Worm (Caenorhabditis elegans): ENCODE data around the gene T14G8.2.

T14G8.2 gene

ce11 chrX:12873688-12874364 lies 16.0 kb downstream of the T14G8.2 start (continued):
- TF ChIP-seq Y116A8C.19 (tag; optimal IDR thresholded peaks at IDR 0.05; ENCODE audit: borderline replicate concordance), result no peak
- TF ChIP-seq nhr-84 (tag; optimal IDR thresholded peaks at IDR 0.05), result no peak
- no peak for TF ChIP-seq unc-98 (GFP tag; IDR thresholded peaks at IDR 0.05)
- TF ChIP-seq ztf-4 (tag; optimal IDR thresholded peaks at IDR 0.05), result peak; percentile 61
- TF ChIP-seq hpl-2 (GFP tag; optimal IDR thresholded peaks at IDR 0.05), result no peak
- no peak for TF ChIP-seq unc-130 (tag; optimal IDR thresholded peaks at IDR 0.05)
- TF ChIP-seq hlh-4 (tag; optimal IDR thresholded peaks at IDR 0.05), result no peak
- peak; percentile 20 for TF ChIP-seq lir-3 (tag; optimal IDR thresholded peaks at IDR 0.05; ENCODE audit: poor library complexity)
- TF ChIP-seq nhr-19 (GFP tag; conservative IDR thresholded peaks at IDR 0.05), result peak; percentile 76
- TF ChIP-seq tbx-2 (tag; optimal IDR thresholded peaks at IDR 0.05), result peak; percentile 38
- TF ChIP-seq lsy-2 (tag; optimal IDR thresholded peaks at IDR 0.05), result peak; percentile 44 to 49
- peak in 1 of 2 experiments; percentile 2 for TF ChIP-seq efl-1 (optimal IDR thresholded peaks at IDR 0.05)
- no peak for TF ChIP-seq efl-1 (GFP tag; optimal IDR thresholded peaks at IDR 0.05 in 1 of 2)
- TF ChIP-seq dsc-1 (tag; optimal IDR thresholded peaks at IDR 0.05), result peak; percentile 12
- TF ChIP-seq hlh-17 (GFP tag; optimal IDR thresholded peaks at IDR 0.05; ENCODE audit: borderline replicate concordance), result no peak
- no peak for TF ChIP-seq unc-86 (tag; optimal IDR thresholded peaks at IDR 0.05)
- no peak for TF ChIP-seq F16B12.6 (tag; optimal IDR thresholded peaks at IDR 0.05)
- peak; percentile 16 for TF ChIP-seq irx-1 (tag; optimal IDR thresholded peaks at IDR 0.05)
- no peak for TF ChIP-seq blmp-1 (tag; optimal IDR thresholded peaks at IDR 0.05)

- TF ChIP-seq ceh-63 (GFP tag; optimal IDR thresholded peaks at IDR 0.05) (no peak), efl-3 (GFP tag; optimal IDR thresholded peaks at IDR 0.05) (no peak), egl-13 (tag; optimal IDR thresholded peaks at IDR 0.05) (no peak), elt-3 (tag; optimal IDR thresholded peaks at IDR 0.05) (peak in 1 of 6 experiments; percentile 28), nhr-19 (GFP tag; conservative IDR thresholded peaks at IDR 0.05) (no peak), nhr-85 (tag) (peak; percentile 77), mdl-1 (tag; optimal IDR thresholded peaks at IDR 0.05) (no peak), mef-2 (tag; optimal IDR thresholded peaks at IDR 0.05) (no peak), mep-1 (tag; optimal IDR thresholded peaks at IDR 0.05) (no peak), rnt-1 (tag; optimal IDR thresholded peaks at IDR 0.05) (peak; percentile 12), irx-1 (tag; optimal IDR thresholded peaks at IDR 0.05) (no peak), blmp-1 (tag; optimal IDR thresholded peaks at IDR 0.05) (peak; percentile 57)
These were observed 17.1 kb downstream of the T14G8.2 start for ce11 chrX:12874798-12875342.

- TF ChIP-seq nhr-71 (tag; optimal IDR thresholded peaks at IDR 0.05) (peak; percentile 72), F16B12.6 (tag; optimal IDR thresholded peaks at IDR 0.05) (no peak), nhr-11 (tag; optimal IDR thresholded peaks at IDR 0.05) (no peak), mdl-1 (tag; optimal IDR thresholded peaks at IDR 0.05) (peak in 1 of 2 experiments; percentile 69), skn-1 (tag; optimal IDR thresholded peaks at IDR 0.05) (peak; percentile 18), nhr-20 (tag; optimal IDR thresholded peaks at IDR 0.05) (peak; percentile 50), elt-2 (tag; optimal IDR thresholded peaks at IDR 0.05) (peak; percentile 34), snu-23 (GFP tag; optimal IDR thresholded peaks at IDR 0.05) (peak; percentile 6), lin-35 (GFP tag; optimal IDR thresholded peaks at IDR 0.05) (peak in 1 of 2 experiments; percentile 20), irx-1 (tag; optimal IDR thresholded peaks at IDR 0.05) (peak; percentile 11), fkh-8 (tag; optimal IDR thresholded peaks at IDR 0.05) (peak; percentile 54), ztf-4 (tag; optimal IDR thresholded peaks at IDR 0.05) (peak; percentile 23), ceh-90 (tag; optimal IDR thresholded peaks at IDR 0.05) (no peak), fkh-10 (GFP tag; optimal IDR thresholded peaks at IDR 0.05) (peak; percentile 17), pqm-1 (tag; optimal IDR thresholded peaks at IDR 0.05) (no peak), hlh-4 (tag; optimal IDR thresholded peaks at IDR 0.05) (no peak), sup-37 (GFP tag; optimal IDR thresholded peaks at IDR 0.05) (no peak), rnt-1 (tag; optimal IDR thresholded peaks at IDR 0.05) (peak; percentile 18), nhr-85 (tag) (peak; percentile 73), unc-130 (tag; optimal IDR thresholded peaks at IDR 0.05) (peak; percentile 13), lin-13 (GFP tag; optimal IDR thresholded peaks at IDR 0.05) (no peak), pag-3 (tag; optimal IDR thresholded peaks at IDR 0.05; ENCODE audit: borderline replicate concordance, insufficient read depth) (no peak), lin-14 (GFP tag; optimal IDR thresholded peaks at IDR 0.05) (peak; percentile 41), Y116A8C.19 (tag; optimal IDR thresholded peaks at IDR 0.05; ENCODE audit: borderline replicate concordance) (no peak), efl-1 (optimal IDR thresholded peaks at IDR 0.05) (no peak), efl-1 (GFP tag; optimal IDR thresholded peaks at IDR 0.05 in 1 of 2) (peak in 1 of 2 experiments; percentile 28)
These were observed 17.8 kb downstream of the T14G8.2 start for ce11 chrX:12875649-12876048.
